Fruit fly (Drosophila melanogaster) whole organism, embryonic: Measurements from ENCODE around the gene pigs.

Experiments used
- Atf3 ChIP-seq: fragments of 200-800 bp; sonication (Bioruptor generic); optimal IDR thresholded peaks from 3 replicates; lab custom pipeline; 2016; ENCODE audit warnings: missing biosample characterization, missing genetic modification characterization
- CG12219 ChIP-seq: fragments of 200-800 bp; sonication (Bioruptor generic); optimal IDR thresholded peaks from 3 replicates; lab custom pipeline; 2018; ENCODE audit warnings: missing biosample characterization, mild to moderate bottlenecking, missing genetic modification characterization
- CG15073 ChIP-seq: fragments of 200-800 bp; sonication (Bioruptor generic); optimal IDR thresholded peaks from 2 replicates; lab custom pipeline; 2016; ENCODE audit warnings: missing biosample characterization, missing genetic modification characterization
- CG15696 ChIP-seq: fragments of 200-800 bp; sonication (Bioruptor generic); optimal IDR thresholded peaks from 2 replicates; lab custom pipeline; 2019; ENCODE audit warnings: missing biosample characterization, mild to moderate bottlenecking, missing genetic modification characterization, moderate library complexity
- CG16815 ChIP-seq: fragments of 200-800 bp; sonication (Bioruptor generic); optimal IDR thresholded peaks from 3 replicates; lab custom pipeline; 2017; ENCODE audit warnings: missing biosample characterization, mild to moderate bottlenecking, missing genetic modification characterization
- CG17568 ChIP-seq: fragments of 200-800 bp; sonication (Bioruptor generic); optimal IDR thresholded peaks from 2 replicates; lab custom pipeline; 2018; ENCODE audit warnings: missing biosample characterization, mild to moderate bottlenecking, missing genetic modification characterization, moderate library complexity
- CG18599 ChIP-seq: fragments of 200-800 bp; sonication (Bioruptor generic); optimal IDR thresholded peaks from 3 replicates; lab custom pipeline; 2017; ENCODE audit warnings: missing biosample characterization, missing genetic modification characterization, mild to moderate bottlenecking, moderate library complexity, missing genetic modification reagents
- CG2202 ChIP-seq: fragments of 200-800 bp; sonication (Bioruptor generic); optimal IDR thresholded peaks from 2 replicates; lab custom pipeline; 2018; ENCODE audit warnings: missing biosample characterization, mild to moderate bottlenecking, missing genetic modification characterization
- CG33557 ChIP-seq: fragments of 200-800 bp; sonication (Bioruptor generic); optimal IDR thresholded peaks from 2 replicates; lab custom pipeline; 2019; ENCODE audit warnings: missing biosample characterization, mild to moderate bottlenecking, missing genetic modification characterization, moderate library complexity
- CG3726 ChIP-seq: fragments of 200-800 bp; sonication (Bioruptor generic); IDR thresholded peaks from 3 replicates; pipeline ENCODE4, ENCODE4 v1.3.6; 2022; ENCODE audit warnings: missing biosample characterization, missing genetic modification characterization
- CG3847 ChIP-seq: fragments of 200-800 bp; sonication (Bioruptor generic); IDR thresholded peaks from 2 replicates; pipeline ENCODE4 v1.3.6; 2022; ENCODE audit warnings: missing biosample characterization, missing genetic modification characterization
- CG4282 ChIP-seq: fragments of 200-800 bp; sonication (Bioruptor generic); optimal IDR thresholded peaks from 2 replicates; lab custom pipeline; 2016; ENCODE audit warnings: missing biosample characterization, missing genetic modification characterization
- CG43689 ChIP-seq: fragments of 200-800 bp; sonication (Bioruptor generic); IDR thresholded peaks from 2 replicates; pipeline ENCODE4 v1.3.6; 2022; ENCODE audit warnings: missing biosample characterization, missing genetic modification characterization
- CG4617 ChIP-seq: fragments of 200-800 bp; sonication (Bioruptor generic); optimal IDR thresholded peaks from 3 replicates; lab custom pipeline; 2016; ENCODE audit warnings: missing biosample characterization, missing genetic modification characterization, borderline replicate concordance
- CG6689 ChIP-seq: fragments of 200-800 bp; sonication (Bioruptor generic); IDR thresholded peaks from 2 replicates; pipeline ENCODE4 v1.3.6; 2022; ENCODE audit warnings: missing biosample characterization, missing genetic modification characterization
- CG6854 ChIP-seq: fragments of 200-800 bp; sonication (Bioruptor generic); optimal IDR thresholded peaks from 3 replicates; lab custom pipeline; 2017; ENCODE audit warnings: missing biosample characterization, mild to moderate bottlenecking, missing genetic modification characterization
- CG7271 ChIP-seq: fragments of 200-800 bp; sonication (Bioruptor generic); optimal IDR thresholded peaks from 2 replicates; lab custom pipeline; 2018; ENCODE audit warnings: missing biosample characterization, mild to moderate bottlenecking, missing genetic modification characterization, moderate library complexity
- CG7357 ChIP-seq: fragments of 200-800 bp; sonication (Bioruptor generic); IDR thresholded peaks from 3 replicates; pipeline ENCODE4 v1.3.6; 2022; ENCODE audit warnings: missing biosample characterization, missing genetic modification characterization
- CG7963 ChIP-seq: fragments of 200-800 bp; sonication (Bioruptor generic); IDR thresholded peaks from 3 replicates; pipeline ENCODE4 v1.3.6; 2022; ENCODE audit warnings: missing biosample characterization, missing genetic modification characterization; ENCODE audit not compliant: partially characterized antibody
- CG8765 ChIP-seq: fragments of 200-800 bp; sonication (Bioruptor generic); IDR thresholded peaks from 2 replicates; pipeline ENCODE4 v1.3.6; 2022; ENCODE audit warnings: missing biosample characterization, missing genetic modification characterization
- CG9727 ChIP-seq: fragments of 200-800 bp; sonication (Bioruptor generic); optimal IDR thresholded peaks from 3 replicates; lab custom pipeline; 2017; ENCODE audit warnings: missing biosample characterization, mild to moderate bottlenecking, missing genetic modification characterization
- Dref ChIP-seq: fragments of 200-800 bp; sonication (Bioruptor generic); IDR thresholded peaks from 2 replicates; pipeline ENCODE4 v1.3.6; 2022; ENCODE audit warnings: missing biosample characterization, missing genetic modification characterization
- Ets97D ChIP-seq: fragments of 200-800 bp; sonication (Bioruptor generic); optimal IDR thresholded peaks from 3 replicates; lab custom pipeline; 2016; ENCODE audit warnings: missing biosample characterization, missing genetic modification characterization
- Gug ChIP-seq: fragments of 200-800 bp; sonication (Bioruptor generic); IDR thresholded peaks from 4 replicates; pipeline ENCODE4 v1.3.6; 2022; ENCODE audit warnings: missing biosample characterization, missing genetic modification characterization
- HmgD ChIP-seq: fragments of 200-800 bp; sonication (Bioruptor generic); optimal IDR thresholded peaks from 3 replicates; lab custom pipeline; 2016; ENCODE audit warnings: missing biosample characterization, missing genetic modification characterization
- Mad ChIP-seq: fragments of 200-800 bp; sonication (Bioruptor generic); optimal IDR thresholded peaks from 2 replicates; lab custom pipeline; 2016; ENCODE audit warnings: missing biosample characterization, missing genetic modification characterization
- Max ChIP-seq: fragments of 200-800 bp; sonication (Bioruptor generic); optimal IDR thresholded peaks from 2 replicates; lab custom pipeline; 2016; ENCODE audit warnings: missing biosample characterization, mild to moderate bottlenecking, missing genetic modification characterization
- Mes4 ChIP-seq: fragments of 200-800 bp; sonication (Bioruptor generic); optimal IDR thresholded peaks from 2 replicates; lab custom pipeline; 2016; ENCODE audit warnings: missing biosample characterization, missing genetic modification characterization
- Oli ChIP-seq: fragments of 200-800 bp; sonication (Bioruptor generic); optimal IDR thresholded peaks from 2 replicates; lab custom pipeline; 2018; ENCODE audit warnings: missing biosample characterization, mild to moderate bottlenecking, missing genetic modification characterization, moderate library complexity
- Trl ChIP-seq, 3 experiments: fragments of >200 bp in 2 of 3; fragments of 200-800 bp in 1 of 3; sonication (Bioruptor generic) in 1 of 3; optimal IDR thresholded peaks; 2 replicates in 1 of 3; 3 replicates in 2 of 3; lab custom pipeline; 2016 to 2017; ENCODE audit warnings: missing biosample characterization in 1 of 3, missing genetic modification characterization in 1 of 3
- Xbp1 ChIP-seq: fragments of 200-800 bp; sonication (Bioruptor generic); optimal IDR thresholded peaks from 3 replicates; lab custom pipeline; 2016; ENCODE audit warnings: missing biosample characterization, mild to moderate bottlenecking, missing genetic modification characterization
- amos ChIP-seq: fragments of 200-800 bp; sonication (Bioruptor generic); IDR thresholded peaks from 2 replicates; pipeline ENCODE4 v1.3.6; 2022; ENCODE audit warnings: missing biosample characterization, missing genetic modification characterization; ENCODE audit not compliant: partially characterized antibody
- bcd ChIP-seq: fragments of 200-800 bp; sonication (Bioruptor generic); optimal IDR thresholded peaks from 2 replicates; lab custom pipeline; 2017; ENCODE audit warnings: missing biosample characterization, mild to moderate bottlenecking, missing genetic modification characterization
- gfzf ChIP-seq: fragments of 200-800 bp; sonication (Bioruptor generic); optimal IDR thresholded peaks from 2 replicates; lab custom pipeline; 2016; ENCODE audit warnings: missing biosample characterization, mild to moderate bottlenecking, missing genetic modification characterization, moderate library complexity
- gsb-n ChIP-seq: fragments of 200-800 bp; sonication (Bioruptor generic); optimal IDR thresholded peaks from 3 replicates; lab custom pipeline; 2018; ENCODE audit warnings: missing biosample characterization, mild to moderate bottlenecking, missing genetic modification characterization
- jigr1 ChIP-seq: fragments of 200-800 bp; sonication (Bioruptor generic); IDR thresholded peaks from 3 replicates; pipeline ENCODE4 v1.3.6; 2022; ENCODE audit warnings: missing biosample characterization, missing genetic modification characterization
- knrl ChIP-seq: fragments of 200-800 bp; sonication (Bioruptor generic); IDR thresholded peaks from 3 replicates; pipeline ENCODE4 v1.3.6; 2022; ENCODE audit warnings: missing biosample characterization, missing genetic modification characterization; ENCODE audit not compliant: partially characterized antibody
- lbe ChIP-seq: fragments of 200-800 bp; sonication (Bioruptor generic); optimal IDR thresholded peaks from 2 replicates; lab custom pipeline; 2016; ENCODE audit warnings: missing biosample characterization, mild to moderate bottlenecking, missing genetic modification characterization
- nmo ChIP-seq: fragments of 200-800 bp; sonication (Bioruptor generic); optimal IDR thresholded peaks from 2 replicates; lab custom pipeline; 2018; ENCODE audit warnings: missing biosample characterization, mild to moderate bottlenecking, missing genetic modification characterization, moderate library complexity
- onecut ChIP-seq: fragments of 200-800 bp; sonication (Bioruptor generic); IDR thresholded peaks from 2 replicates; pipeline ENCODE4 v1.3.6; 2022; ENCODE audit warnings: missing biosample characterization, missing genetic modification characterization
- salm ChIP-seq: fragments of 200-800 bp; sonication (Bioruptor generic); optimal IDR thresholded peaks from 2 replicates; lab custom pipeline; 2018; ENCODE audit warnings: missing biosample characterization, mild to moderate bottlenecking, missing genetic modification characterization
- sim ChIP-seq: fragments of 200-800 bp; sonication (Bioruptor generic); IDR thresholded peaks from 2 replicates; pipeline ENCODE4 v1.3.6; 2022; ENCODE audit warnings: missing biosample characterization, missing genetic modification characterization
- tap ChIP-seq: fragments of 200-800 bp; optimal IDR thresholded peaks from 3 replicates; lab custom pipeline; 2019; ENCODE audit warnings: missing biosample characterization, mild to moderate bottlenecking, missing genetic modification characterization, moderate library complexity
- trem ChIP-seq: fragments of 200-800 bp; optimal IDR thresholded peaks from 3 replicates; lab custom pipeline; 2019; ENCODE audit warnings: missing biosample characterization, mild to moderate bottlenecking, missing genetic modification characterization, moderate library complexity
- usp ChIP-seq: fragments of >200 bp; optimal IDR thresholded peaks from 2 replicates; lab custom pipeline; 2017; ENCODE audit warnings: missing biosample characterization, missing genetic modification characterization
- vfl ChIP-seq: fragments of 200-800 bp; sonication (Bioruptor generic); optimal IDR thresholded peaks from 2 replicates; lab custom pipeline; 2016; ENCODE audit warnings: missing biosample characterization, missing genetic modification characterization
- wdn ChIP-seq: fragments of 200-800 bp; sonication (Bioruptor generic); IDR thresholded peaks from 2 replicates; pipeline ENCODE4 v1.3.6; 2022; ENCODE audit warnings: missing biosample characterization, missing genetic modification characterization
- wor ChIP-seq: fragments of 200-800 bp; sonication (Bioruptor generic); IDR thresholded peaks from 2 replicates; pipeline ENCODE4 v1.3.6; 2022; ENCODE audit warnings: missing biosample characterization, missing genetic modification characterization
- zfh1 ChIP-seq: fragments of 200-800 bp; sonication (Bioruptor generic); IDR thresholded peaks from 3 replicates; pipeline ENCODE4 v1.3.6; 2022; ENCODE audit warnings: missing biosample characterization, missing genetic modification characterization

Gene pigs

dm6 chrX:6571234-6571915, 28.5 kb upstream of the pigs start (continued):
- TF ChIP-seq sim (GFP tag; lab: Robert Waterston, UW): peak; percentile 76; the same call in 1 of the 2 replicates
- TF ChIP-seq CG7963 (GFP tag; lab: Robert Waterston, UW): no peak
- TF ChIP-seq wdn (GFP tag; lab: Robert Waterston, UW): 0 out of 2 replicates have a peak, but pooled peaks have one; percentile 24
- peak; percentile 91 for TF ChIP-seq trem
- TF ChIP-seq HmgD (GFP tag; lab: Kevin White, UChicago): no peak
- TF ChIP-seq CG6689: peak; percentile 90
- peak; percentile 31; the same call in 1 of the 2 replicates for TF ChIP-seq CG8765 (GFP tag; lab: Robert Waterston, UW)
- peak; percentile 49 for TF ChIP-seq Gug (GFP tag; lab: Robert Waterston, UW)
- peak; percentile 92 for TF ChIP-seq CG33557 (GFP tag; lab: Kevin White, UChicago)
- TF ChIP-seq zfh1 (GFP tag; lab: Robert Waterston, UW): peak; percentile 88
- TF ChIP-seq CG15073 (GFP tag; lab: Kevin White, UChicago): peak; percentile 55
- TF ChIP-seq lbe: peak; percentile 34
- peak; percentile 91 for TF ChIP-seq CG9727 (GFP tag; lab: Kevin White, UChicago)
- TF ChIP-seq Mes4 (GFP tag; lab: Kevin White, UChicago): peak; percentile 41
- peak; percentile 93 for TF ChIP-seq gsb-n (tag; lab: Kevin White, UChicago)
- peak; percentile 89 for TF ChIP-seq bcd (GFP tag; lab: Kevin White, UChicago)
- peak; percentile 58 for TF ChIP-seq CG7271 (tag; lab: Kevin White, UChicago)
- TF ChIP-seq CG4617: peak; percentile 59
- no peak for TF ChIP-seq Dref
- peak in 1 of 2 experiments; percentile 55 for TF ChIP-seq Trl (optimal IDR thresholded peaks at IDR 0.05; lab: Kevin White, UChicago)
- no peak for TF ChIP-seq Trl (GFP tag; optimal IDR thresholded peaks at IDR 0.05; lab: Kevin White, UChicago)
- TF ChIP-seq wor (GFP tag; lab: Robert Waterston, UW): peak; percentile 80
- TF ChIP-seq Atf3: peak; percentile 30
- TF ChIP-seq usp (GFP tag; lab: Kevin White, UChicago): no peak
- peak; percentile 75; the same call in 1 of the 3 replicates for TF ChIP-seq CG3726
- TF ChIP-seq CG16815 (GFP tag; lab: Kevin White, UChicago): peak; percentile 82
- peak; percentile 63 for TF ChIP-seq CG6854
- TF ChIP-seq Mad (GFP tag; lab: Kevin White, UChicago): peak; percentile 6
- no peak for TF ChIP-seq knrl (GFP tag; lab: Robert Waterston, UW)
- TF ChIP-seq nmo (GFP tag; lab: Kevin White, UChicago): peak; percentile 95
- peak; percentile 89 for TF ChIP-seq salm (tag; lab: Kevin White, UChicago)
- peak; percentile 85 for TF ChIP-seq tap (tag; lab: Kevin White, UChicago)
- peak; percentile 71 for TF ChIP-seq CG7357 (GFP tag; lab: Robert Waterston, UW)
- peak; percentile 75 for TF ChIP-seq CG3847 (GFP tag; lab: Robert Waterston, UW)
- peak; percentile 86 for TF ChIP-seq CG12219 (GFP tag; lab: Kevin White, UChicago)
- no peak for TF ChIP-seq Ets97D (GFP tag; lab: Kevin White, UChicago)
- TF ChIP-seq gfzf (GFP tag; lab: Kevin White, UChicago): no peak
- TF ChIP-seq Xbp1 (GFP tag; lab: Kevin White, UChicago): peak; percentile 86
- no peak for TF ChIP-seq CG4282
- peak; percentile 52 for TF ChIP-seq Max (GFP tag; lab: Kevin White, UChicago)
- TF ChIP-seq onecut (GFP tag; lab: Robert Waterston, UW): peak; percentile 79
- no peak for TF ChIP-seq vfl (GFP tag; lab: Kevin White, UChicago)
- TF ChIP-seq CG18599 (GFP tag; lab: Kevin White, UChicago): peak; percentile 85
- TF ChIP-seq CG2202 (tag; lab: Kevin White, UChicago): peak; percentile 88
- TF ChIP-seq CG15696 (tag; lab: Kevin White, UChicago): peak; percentile 89
- TF ChIP-seq CG43689 (GFP tag; lab: Robert Waterston, UW): peak; percentile 46; the same call in 1 of the 2 replicates
- TF ChIP-seq CG17568 (GFP tag; lab: Kevin White, UChicago): peak; percentile 80
- no peak for TF ChIP-seq amos (GFP tag; lab: Robert Waterston, UW)
- peak; percentile 92 for TF ChIP-seq Oli (tag; lab: Kevin White, UChicago)
- TF ChIP-seq jigr1 (GFP tag; lab: Robert Waterston, UW): peak; percentile 83
